Worm (Caenorhabditis elegans): ENCODE results near the gene atf-2.

Gene atf-2

DNA sequence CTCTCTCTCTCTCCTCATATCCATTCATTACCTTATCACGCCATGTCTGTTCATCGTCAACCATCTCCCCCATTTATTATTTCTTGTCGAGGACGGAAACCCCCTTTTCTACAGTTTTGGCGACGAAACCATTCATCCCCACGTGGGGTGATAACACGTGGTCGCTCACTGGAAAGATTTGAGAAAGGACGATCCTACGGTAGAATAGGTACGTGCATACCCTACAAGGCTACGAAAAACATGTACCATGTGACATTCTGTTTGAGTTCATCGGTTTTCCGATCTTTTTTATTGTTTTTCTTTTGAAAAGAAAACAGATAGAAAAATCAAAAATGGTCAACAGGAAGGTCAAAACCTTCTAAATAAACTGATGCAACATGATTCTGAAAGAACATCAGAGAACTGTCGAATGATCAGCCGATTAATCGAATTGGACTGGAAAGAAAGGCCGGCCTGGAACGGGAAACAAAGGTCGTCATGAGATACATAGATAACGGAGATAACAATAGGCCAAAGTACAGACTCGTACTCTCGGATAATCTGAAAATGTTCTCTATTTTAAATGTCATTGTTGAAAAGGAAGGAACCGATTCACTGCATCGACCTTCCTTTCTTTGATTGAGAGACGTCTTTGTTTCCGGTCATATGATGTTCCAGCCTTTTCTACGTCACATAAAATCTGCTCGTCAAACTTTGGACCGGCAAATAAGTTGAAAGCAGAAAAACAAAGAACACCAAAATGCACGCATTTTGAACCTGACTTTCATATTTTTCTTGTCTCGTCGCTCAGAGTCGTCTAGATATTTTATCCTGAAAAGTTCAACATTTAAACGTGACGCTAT is 9.6 kb upstream of the atf-2 start:
- TF ChIP-seq madf-9 (GFP tag; conservative IDR thresholded peaks at IDR 0.05) = no peak
- no peak for TF ChIP-seq daf-19 (GFP tag; conservative IDR thresholded peaks at IDR 0.05)
- TF ChIP-seq ztf-7 (tag; optimal IDR thresholded peaks at IDR 0.05) = no peak
- TF ChIP-seq lin-38 (GFP tag; IDR thresholded peaks at IDR 0.05) = no peak
- no peak for TF ChIP-seq zip-2 (tag; optimal IDR thresholded peaks at IDR 0.05)
- peak; percentile 66 for TF ChIP-seq nhr-25 (tag; optimal IDR thresholded peaks at IDR 0.05; ENCODE audit: borderline replicate concordance, insufficient read depth)
- TF ChIP-seq spr-3 (GFP tag; optimal IDR thresholded peaks at IDR 0.05) = no peak
- no peak for TF ChIP-seq nhr-10 (tag; optimal IDR thresholded peaks at IDR 0.05)
- no peak for TF ChIP-seq F10B5.3 (tag; optimal IDR thresholded peaks at IDR 0.05)
- peak; percentile 30 for TF ChIP-seq nhr-77 (tag; optimal IDR thresholded peaks at IDR 0.05)
- TF ChIP-seq ceh-62 (tag; optimal IDR thresholded peaks at IDR 0.05) = no peak
- peak in 1 of 2 experiments; percentile 58 for TF ChIP-seq lsy-2 (tag; optimal IDR thresholded peaks at IDR 0.05)
- peak; percentile 79 for TF ChIP-seq gei-8 (GFP tag; optimal IDR thresholded peaks at IDR 0.05)
- peak; percentile 74 for TF ChIP-seq lin-1 (GFP tag; IDR thresholded peaks at IDR 0.05)
- TF ChIP-seq nhr-48 (tag; optimal IDR thresholded peaks at IDR 0.05) = peak; percentile 96
- no peak for TF ChIP-seq D1046.2 (GFP tag; IDR thresholded peaks at IDR 0.05)
- no peak for TF ChIP-seq Y75B8A.6 (GFP tag; IDR thresholded peaks at IDR 0.05)
- no peak for TF ChIP-seq ZK546.5 (tag; optimal IDR thresholded peaks at IDR 0.05)
- TF ChIP-seq cey-2 (tag; optimal IDR thresholded peaks at IDR 0.05; ENCODE audit: borderline replicate concordance, insufficient read depth) = peak; percentile 74
- TF ChIP-seq mxl-3 (GFP tag; optimal IDR thresholded peaks at IDR 0.05) = peak; percentile 94
- TF ChIP-seq F26F4.8 (GFP tag; conservative IDR thresholded peaks at IDR 0.05) = no peak
- TF ChIP-seq snpc-1.2 (GFP tag; IDR thresholded peaks at IDR 0.05) = no peak
- TF ChIP-seq ceh-20 (GFP tag; IDR thresholded peaks at IDR 0.05) = no peak; the same call in 1 of the 2 replicates
- TF ChIP-seq nhr-42 (GFP tag; IDR thresholded peaks at IDR 0.05) = no peak
- TF ChIP-seq unc-39 (tag; optimal IDR thresholded peaks at IDR 0.05) = no peak
- no peak for TF ChIP-seq dmd-9 (GFP tag; IDR thresholded peaks at IDR 0.05)
- no peak for TF ChIP-seq daf-12 (tag; optimal IDR thresholded peaks at IDR 0.05)
- peak; percentile 62; the same call in 1 of the 2 replicates for TF ChIP-seq mdt-29 (GFP tag; IDR thresholded peaks at IDR 0.05)
- no peak for TF ChIP-seq sdz-12 (GFP tag; optimal IDR thresholded peaks at IDR 0.05)
- no peak for TF ChIP-seq egl-27 (tag; optimal IDR thresholded peaks at IDR 0.05)
- no peak for TF ChIP-seq T20F7.1 (GFP tag; optimal IDR thresholded peaks at IDR 0.05)
- peak; percentile 15 for TF ChIP-seq mes-2 (tag; optimal IDR thresholded peaks at IDR 0.05; ENCODE audit: poor library complexity, severe bottlenecking)
- TF ChIP-seq pha-4 (GFP tag; IDR thresholded peaks at IDR 0.05) = peak; percentile 49; the same call in 1 of the 2 replicates
- no peak for TF ChIP-seq pha-4 (tag; optimal IDR thresholded peaks at IDR 0.05)
- no peak for TF ChIP-seq unc-130 (GFP tag; optimal IDR thresholded peaks at IDR 0.05)
- TF ChIP-seq rbr-2 (tag; optimal IDR thresholded peaks at IDR 0.05) = peak; percentile 1
- no peak for TF ChIP-seq egl-43 (GFP tag; IDR thresholded peaks at IDR 0.05)
- peak; percentile 85 for TF ChIP-seq hlh-30 (tag; optimal IDR thresholded peaks at IDR 0.05; ENCODE audit: insufficient read depth)
- TF ChIP-seq ZK337.2 (GFP tag; IDR thresholded peaks at IDR 0.05) = no peak
- no peak for TF ChIP-seq daf-16 (GFP tag; optimal IDR thresholded peaks at IDR 0.05)
- peak; percentile 76 for TF ChIP-seq daf-16 (tag; optimal IDR thresholded peaks at IDR 0.05)
- no peak for TF ChIP-seq saeg-2 (GFP tag; IDR thresholded peaks at IDR 0.05)
- no peak for TF ChIP-seq duxl-1 (tag; optimal IDR thresholded peaks at IDR 0.05; ENCODE audit: poor library complexity)
- TF ChIP-seq hmg-1.1 (GFP tag; IDR thresholded peaks at IDR 0.05) = 0 out of 2 replicates have a peak, but pooled peaks have one; percentile 8
- TF ChIP-seq lin-13 (GFP tag; optimal IDR thresholded peaks at IDR 0.05) = peak; percentile 15
- TF ChIP-seq T26A8.4 (GFP tag; IDR thresholded peaks at IDR 0.05) = no peak
- TF ChIP-seq mdl-1 (tag; optimal IDR thresholded peaks at IDR 0.05) = peak; percentile 91 to 92
- no peak for TF ChIP-seq daf-8 (GFP tag; IDR thresholded peaks at IDR 0.05)
